Fruit fly (Drosophila melanogaster) whole organism: ENCODE data around the gene eIF4E1.

Source experiments
- CG8478 ChIP-seq: fragments of >200 bp; optimal IDR thresholded peaks from 2 replicates; lab custom pipeline; 2018; ENCODE audit warnings: inconsistent platforms
- Dll ChIP-seq: fragments of >200 bp; optimal IDR thresholded peaks from 2 replicates; lab custom pipeline; 2017
- EcR ChIP-seq, 2 experiments: fragments of >200 bp; optimal IDR thresholded peaks; 2 replicates each; lab custom pipeline; 2017; ENCODE audit warnings: missing biosample characterization in 2 of 2, missing genetic modification characterization in 2 of 2, missing genetic modification reagents in 2 of 2
- pan ChIP-seq: fragments of >200 bp; optimal IDR thresholded peaks from 2 replicates; lab custom pipeline; 2017
- psq ChIP-seq: fragments of >200 bp; optimal IDR thresholded peaks from 2 replicates; lab custom pipeline; 2017
- usp ChIP-seq: fragments of >200 bp; optimal IDR thresholded peaks from 2 replicates; lab custom pipeline; 2017; ENCODE audit warnings: missing biosample characterization, missing genetic modification characterization, mixed read lengths

DNA sequence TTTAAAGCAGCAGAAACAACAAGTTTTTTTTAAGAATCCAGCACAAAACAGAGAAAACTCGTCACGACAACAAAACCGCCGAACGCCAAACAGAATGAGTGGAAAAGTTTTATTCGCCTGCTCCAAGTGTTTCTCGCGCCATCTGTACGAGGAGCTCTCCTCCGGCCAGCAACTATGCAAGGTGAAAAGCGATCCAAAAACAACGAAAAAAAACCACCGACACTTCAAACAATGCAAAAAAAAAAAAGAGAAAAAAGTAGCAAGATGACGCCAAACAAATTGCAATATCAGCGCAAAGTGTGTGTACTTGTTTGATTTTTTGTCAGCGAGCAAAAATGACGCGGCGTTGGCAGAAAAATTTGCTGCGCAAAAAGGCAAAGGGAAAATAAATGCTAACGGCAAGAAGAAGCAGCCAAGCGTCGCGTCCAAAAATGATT lies 34.8 kb downstream of the eIF4E1 start:
- TF ChIP-seq psq (lab: Kevin White, UChicago) = no peak
- no peak for TF ChIP-seq Dll (lab: Kevin White, UChicago)
- TF ChIP-seq EcR (GFP tag; optimal IDR thresholded peaks at IDR 0.05; lab: Kevin White, UChicago) = no peak
- no peak for TF ChIP-seq usp (GFP tag; lab: Kevin White, UChicago)
- no peak for TF ChIP-seq pan
- TF ChIP-seq CG8478 = no peak
